Worm (Caenorhabditis elegans): ENCODE measurements around the gene F35A5.5.

The F35A5.5 gene

DNA sequence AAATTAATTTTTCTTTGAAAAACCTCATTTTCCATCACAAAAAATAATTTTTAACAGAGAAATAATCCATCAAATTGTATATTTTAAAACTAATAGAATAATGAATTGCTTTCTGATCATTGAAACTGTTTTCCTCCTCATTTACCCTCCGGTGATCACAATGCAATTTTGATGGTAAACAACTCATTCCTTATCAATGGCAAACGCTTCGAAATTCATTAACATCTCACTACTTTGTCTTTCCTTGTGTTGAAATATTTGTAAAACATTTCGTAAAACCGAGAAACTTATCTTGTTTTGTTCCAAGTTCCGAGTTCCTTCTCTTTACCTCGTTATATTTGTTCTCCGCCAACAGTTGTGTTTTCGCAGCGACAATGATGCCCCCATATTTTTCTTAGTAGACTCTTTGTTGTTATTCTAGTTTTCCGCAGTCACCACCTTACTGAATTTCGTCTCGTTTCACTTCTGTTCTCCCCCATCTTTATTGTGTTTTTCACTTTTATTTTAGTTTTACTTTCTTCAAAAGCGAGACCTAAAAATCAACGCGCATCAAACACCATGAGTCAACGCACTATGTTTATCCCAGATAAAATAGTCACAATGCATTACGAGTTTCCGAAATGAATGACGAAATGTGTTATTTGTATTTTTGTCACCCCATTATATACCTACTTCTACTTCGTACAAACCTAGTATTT, 10.3 kb downstream of the F35A5.5 start:
- TF ChIP-seq ceh-16 (tag; optimal IDR thresholded peaks at IDR 0.05) (no peak), nhr-12 (tag; optimal IDR thresholded peaks at IDR 0.05) (no peak), sma-3 (GFP tag; optimal IDR thresholded peaks at IDR 0.05) (peak; percentile 27), mbf-1 (tag; optimal IDR thresholded peaks at IDR 0.05) (no peak), blmp-1 (tag; optimal IDR thresholded peaks at IDR 0.05; ENCODE audit: insufficient read depth) (peak; percentile 80), C34F6.9 (tag; optimal IDR thresholded peaks at IDR 0.05) (peak; percentile 7), nhr-129 (tag; optimal IDR thresholded peaks at IDR 0.05) (peak; percentile 42), sma-9 (GFP tag; optimal IDR thresholded peaks at IDR 0.05) (peak; percentile 18), sma-9 (tag; optimal IDR thresholded peaks at IDR 0.05) (no peak)

DNA sequence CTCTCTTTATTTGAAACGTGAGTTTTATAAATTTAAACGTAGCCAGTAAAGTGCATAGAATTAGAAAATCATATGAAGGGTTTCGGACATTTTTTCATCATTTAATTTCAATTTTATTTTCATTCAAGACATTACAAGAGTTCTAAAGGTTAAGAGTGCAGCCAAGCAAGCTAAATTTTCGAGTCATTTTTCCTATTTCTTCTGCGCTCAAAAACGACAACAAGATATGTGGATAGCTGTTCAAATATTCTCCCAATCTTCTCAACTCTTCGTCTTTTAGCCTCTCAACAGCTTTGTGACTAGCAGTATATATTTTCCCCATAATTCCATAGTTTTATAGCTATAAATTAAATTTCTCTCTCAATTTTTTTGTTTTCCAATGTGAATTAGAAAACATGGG, 11.9 kb downstream of the F35A5.5 start:
- no peak for TF ChIP-seq nhr-23 (tag; optimal IDR thresholded peaks at IDR 0.05)
- TF ChIP-seq sem-4 (tag; optimal IDR thresholded peaks at IDR 0.05) = no peak
- no peak for TF ChIP-seq ceh-82 (tag; optimal IDR thresholded peaks at IDR 0.05)
- TF ChIP-seq ztf-1 (GFP tag; conservative IDR thresholded peaks at IDR 0.05) = no peak
- no peak for TF ChIP-seq F13H6.1 (tag; optimal IDR thresholded peaks at IDR 0.05)
- TF ChIP-seq unc-62 (GFP tag; optimal IDR thresholded peaks at IDR 0.05) = no peak
- TF ChIP-seq nhr-6 (tag; optimal IDR thresholded peaks at IDR 0.05) = no peak
- TF ChIP-seq gmeb-1 (tag; optimal IDR thresholded peaks at IDR 0.05) = no peak
- TF ChIP-seq nhr-10 (tag; optimal IDR thresholded peaks at IDR 0.05) = no peak
- TF ChIP-seq nhr-129 (tag; optimal IDR thresholded peaks at IDR 0.05) = no peak
- TF ChIP-seq ZK546.5 (tag; optimal IDR thresholded peaks at IDR 0.05) = no peak
- no peak for TF ChIP-seq lin-13 (GFP tag; optimal IDR thresholded peaks at IDR 0.05)
- TF ChIP-seq nhr-12 (tag; optimal IDR thresholded peaks at IDR 0.05) = no peak
- TF ChIP-seq mbf-1 (tag; optimal IDR thresholded peaks at IDR 0.05) = no peak
- TF ChIP-seq nhr-25 (tag; optimal IDR thresholded peaks at IDR 0.05) = no peak
- no peak for TF ChIP-seq C34F6.9 (tag; optimal IDR thresholded peaks at IDR 0.05)
- TF ChIP-seq zag-1 (tag; optimal IDR thresholded peaks at IDR 0.05) = no peak
- TF ChIP-seq skn-1 (tag; optimal IDR thresholded peaks at IDR 0.05) = no peak
- TF ChIP-seq lin-39 (tag; optimal IDR thresholded peaks at IDR 0.05) = no peak

- TF ChIP-seq snpc-4 (tag; optimal IDR thresholded peaks at IDR 0.05) (no peak), skn-1 (tag; optimal IDR thresholded peaks at IDR 0.05) (no peak), ZK546.5 (tag; optimal IDR thresholded peaks at IDR 0.05) (no peak), nhr-25 (tag; optimal IDR thresholded peaks at IDR 0.05) (no peak)
Measured at ce11 chrX:3781040-3781439, 14.5 kb downstream of the F35A5.5 start, which contains the start of gene marg-1. Gene marg-1 (minus strand): TSS chrX:3781140.

- TF ChIP-seq peb-1 (tag; optimal IDR thresholded peaks at IDR 0.05) = no peak
- TF ChIP-seq blmp-1 (tag; optimal IDR thresholded peaks at IDR 0.05; ENCODE audit: insufficient read depth) = peak; percentile 32
Measured at ce11 chrX:3773233-3773632, 22.3 kb downstream of the F35A5.5 start.

- TF ChIP-seq lsy-2 (tag; optimal IDR thresholded peaks at IDR 0.05) (peak in 1 of 2 experiments; percentile 21), ZK546.5 (tag; optimal IDR thresholded peaks at IDR 0.05) (no peak), ama-1 (optimal IDR thresholded peaks at IDR 0.05) (no peak), unc-55 (GFP tag; optimal IDR thresholded peaks at IDR 0.05) (peak; percentile 64), skn-1 (tag; optimal IDR thresholded peaks at IDR 0.05) (no peak), sma-9 (GFP tag; optimal IDR thresholded peaks at IDR 0.05) (peak; percentile 19), sma-9 (tag; optimal IDR thresholded peaks at IDR 0.05) (no peak), sem-4 (tag; optimal IDR thresholded peaks at IDR 0.05) (peak; percentile 15), snpc-4 (tag; optimal IDR thresholded peaks at IDR 0.05) (no peak), C34F6.9 (tag; optimal IDR thresholded peaks at IDR 0.05) (peak; percentile 57), gmeb-1 (tag; optimal IDR thresholded peaks at IDR 0.05) (peak; percentile 38), alr-1 (tag; optimal IDR thresholded peaks at IDR 0.05) (no peak), fos-1 (tag; optimal IDR thresholded peaks at IDR 0.05) (peak; percentile 13), nhr-6 (tag; optimal IDR thresholded peaks at IDR 0.05) (no peak), crh-2 (tag; optimal IDR thresholded peaks at IDR 0.05) (peak; percentile 17), F13H6.1 (tag; optimal IDR thresholded peaks at IDR 0.05) (no peak), nhr-25 (tag; optimal IDR thresholded peaks at IDR 0.05) (no peak)
Measured at ce11 chrX:3772405-3772804, 23.1 kb downstream of the F35A5.5 start, which contains the start of gene F47B7.2. Gene F47B7.2 (plus strand): TSS chrX:3772762.
